Worm (Caenorhabditis elegans): ENCODE results near the gene srv-28.

The srv-28 gene

DNA sequence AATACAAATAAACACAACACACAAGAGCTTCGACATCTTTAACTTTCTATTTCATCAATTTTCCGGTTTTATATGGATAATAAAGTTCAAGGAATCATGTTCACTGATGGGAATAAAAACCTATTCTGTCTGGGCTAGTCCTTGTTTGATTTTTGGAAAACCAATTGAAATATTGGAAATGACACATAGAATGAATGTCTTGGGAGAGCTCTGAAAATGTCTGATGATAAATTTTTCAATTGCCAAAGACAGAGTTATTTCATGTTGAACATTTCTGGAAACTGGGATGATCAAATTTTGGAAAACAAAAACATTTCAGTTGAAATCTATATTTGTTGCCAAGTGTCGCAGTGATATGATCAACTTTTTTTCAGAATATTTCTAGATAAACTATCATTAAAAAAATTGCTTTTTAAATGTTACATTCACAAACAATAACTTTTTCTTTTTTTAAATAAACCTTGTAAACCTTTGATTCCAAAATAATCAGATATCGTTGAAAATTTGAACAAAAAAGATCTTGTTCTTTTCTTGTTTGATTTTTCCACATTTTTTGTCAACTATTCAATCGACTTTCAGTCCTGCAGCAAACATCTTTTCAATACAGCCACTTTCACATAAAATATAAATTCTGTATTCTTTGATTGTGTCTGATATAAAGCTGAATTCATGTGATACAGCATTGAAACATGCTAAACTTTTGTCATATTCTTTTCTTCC lies 25.5 kb downstream of the srv-28 start, which contains the start of the genes F58F9.6 and F58F9.8:
Gene F58F9.6 (minus strand): TSS at position 101 of the 720 bp plus-strand sequence.
Gene F58F9.8 (plus strand): TSS at position 670 of the 720 bp plus-strand sequence.
- no peak for TF ChIP-seq tbx-2 (tag; optimal IDR thresholded peaks at IDR 0.05)
- no peak for TF ChIP-seq pqm-1 (tag; optimal IDR thresholded peaks at IDR 0.05)
- TF ChIP-seq fkh-10 (GFP tag; optimal IDR thresholded peaks at IDR 0.05), result no peak
- no peak for TF ChIP-seq T23F11.4 (GFP tag; optimal IDR thresholded peaks at IDR 0.05)
- no peak for TF ChIP-seq ceh-22 (tag; optimal IDR thresholded peaks at IDR 0.05)
- TF ChIP-seq hlh-30 (tag; optimal IDR thresholded peaks at IDR 0.05; ENCODE audit: insufficient read depth), result no peak
- no peak for TF ChIP-seq C38D4.7 (GFP tag; optimal IDR thresholded peaks at IDR 0.05)
- no peak for TF ChIP-seq pha-2 (tag; optimal IDR thresholded peaks at IDR 0.05)
- no peak for TF ChIP-seq elt-4 (tag; optimal IDR thresholded peaks at IDR 0.05)
- TF ChIP-seq K09A11.1 (tag; optimal IDR thresholded peaks at IDR 0.05; ENCODE audit: insufficient read depth), result no peak
- no peak for TF ChIP-seq rnt-1 (tag; optimal IDR thresholded peaks at IDR 0.05)
- TF ChIP-seq odd-2 (tag; optimal IDR thresholded peaks at IDR 0.05), result no peak
- TF ChIP-seq pag-3 (tag; optimal IDR thresholded peaks at IDR 0.05; ENCODE audit: borderline replicate concordance), result no peak
- no peak for TF ChIP-seq ahr-1 (tag; optimal IDR thresholded peaks at IDR 0.05)
- TF ChIP-seq ceh-9 (tag; optimal IDR thresholded peaks at IDR 0.05), result no peak
- no peak for TF ChIP-seq K02D7.2 (tag; optimal IDR thresholded peaks at IDR 0.05)

DNA sequence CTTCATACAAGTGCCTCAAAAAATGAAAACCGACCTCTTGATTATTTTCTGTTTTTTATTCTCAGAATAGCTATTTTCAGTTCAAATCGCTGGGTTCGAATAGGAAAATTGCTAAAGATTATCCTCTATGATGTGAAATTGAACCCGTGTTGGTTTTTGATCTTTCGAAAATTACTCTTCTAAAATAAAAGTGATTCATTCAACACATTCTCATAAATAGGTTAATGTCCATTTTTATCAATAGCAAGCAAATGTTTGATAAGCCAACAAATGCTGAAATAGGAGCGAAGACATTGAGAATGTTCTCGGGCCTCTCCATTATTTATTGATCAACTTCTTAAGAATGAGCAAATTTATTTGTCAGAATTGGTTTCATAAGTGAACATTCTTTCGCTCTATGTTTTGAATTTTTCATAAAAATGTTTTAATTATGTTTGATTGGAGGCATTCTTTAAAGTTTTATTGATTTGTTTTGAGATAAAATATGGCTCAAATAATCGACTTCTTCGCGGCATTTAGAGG lies 30.3 kb downstream of the srv-28 start, which contains the start of gene F58F9.3:
Gene F58F9.3 (plus strand): TSS at position 472 of the 522 bp plus-strand sequence.
- TF ChIP-seq ztf-16 (tag; optimal IDR thresholded peaks at IDR 0.05) (no peak), C08G9.2 (tag; optimal IDR thresholded peaks at IDR 0.05) (no peak), lim-6 (tag; optimal IDR thresholded peaks at IDR 0.05) (no peak), pag-3 (tag; optimal IDR thresholded peaks at IDR 0.05; ENCODE audit: borderline replicate concordance) (no peak), nhr-11 (tag; optimal IDR thresholded peaks at IDR 0.05) (no peak), ceh-45 (GFP tag; IDR thresholded peaks at IDR 0.05) (no peak), che-1 (tag; optimal IDR thresholded peaks at IDR 0.05) (no peak), ahr-1 (tag; optimal IDR thresholded peaks at IDR 0.05) (no peak), fkh-6 (tag; optimal IDR thresholded peaks at IDR 0.05) (no peak), elt-2 (tag; optimal IDR thresholded peaks at IDR 0.05) (no peak), ttx-3 (tag; optimal IDR thresholded peaks at IDR 0.05) (no peak), tbx-7 (tag; optimal IDR thresholded peaks at IDR 0.05) (no peak), gmeb-2 (tag; optimal IDR thresholded peaks at IDR 0.05) (no peak), pha-4 (tag; optimal IDR thresholded peaks at IDR 0.05) (no peak), ceh-31 (tag; optimal IDR thresholded peaks at IDR 0.05) (no peak), hlh-6 (tag; optimal IDR thresholded peaks at IDR 0.05) (no peak), dve-1 (tag; optimal IDR thresholded peaks at IDR 0.05) (no peak), hlh-8 (tag; optimal IDR thresholded peaks at IDR 0.05) (no peak)

ce11 chrIV:6230560-6231073 lies 32.5 kb downstream of the srv-28 start, which contains the start of gene F58F9.4:
F58F9.4 (plus strand) TSS chrIV:6231023.
- no peak for TF ChIP-seq C08G9.2 (tag; optimal IDR thresholded peaks at IDR 0.05)

- TF ChIP-seq K09A11.1 (tag; optimal IDR thresholded peaks at IDR 0.05; ENCODE audit: insufficient read depth) (no peak), Y22D7AL.16 (tag; optimal IDR thresholded peaks at IDR 0.05) (no peak), pha-4 (tag; optimal IDR thresholded peaks at IDR 0.05) (no peak)
These were observed 35.2 kb downstream of the srv-28 start, which contains the start of gene C49A9.1 for ce11 chrIV:6227974-6228373. C49A9.1 (plus strand) TSS chrIV:6228190.
